Worm (Caenorhabditis elegans) whole organism, L4 larva: ENCODE data around the gene srx-60.

Experiments
- Y105C5A.15 ChIP-seq: fragments of 200-800 bp; sonication (Bioruptor generic); IDR thresholded peaks from 2 replicates; pipeline ENCODE4 v1.3.6; 2022; ENCODE audit warnings: missing genetic modification characterization, missing compliant biosample characterization
- ceh-82 ChIP-seq: sonication (generic microtip); optimal IDR thresholded peaks from 2 replicates; lab custom pipeline; 2017; ENCODE audit warnings: missing biosample characterization, missing genetic modification characterization
- ces-1 ChIP-seq: fragments of 150-350 bp; sonication (generic microtip); optimal IDR thresholded peaks from 4 replicates; lab custom pipeline; 2014; ENCODE audit warnings: missing biosample characterization, missing genetic modification reagents, missing genetic modification characterization
- daf-16 ChIP-seq, 3 experiments: sonication (generic microtip); optimal IDR thresholded peaks; 2 replicates each; lab custom pipeline; 2016 to 2017; ENCODE audit warnings: missing genetic modification characterization in 3 of 3, missing genetic modification reagents in 3 of 3, mild to moderate bottlenecking in 2 of 3, missing compliant biosample characterization in 2 of 3, missing biosample characterization in 1 of 3, moderate library complexity in 1 of 3
- daf-8 ChIP-seq: fragments of 200-800 bp; sonication (Bioruptor generic); IDR thresholded peaks from 2 replicates; pipeline ENCODE4 v1.3.6; 2022; ENCODE audit warnings: missing genetic modification characterization, missing compliant biosample characterization
- dmd-8 ChIP-seq: fragments of 200-800 bp; sonication (Bioruptor generic); IDR thresholded peaks from 2 replicates; pipeline ENCODE4 v1.3.6; 2022; ENCODE audit warnings: missing genetic modification characterization, missing compliant biosample characterization
- lin-39 ChIP-seq: fragments of 150-350 bp; optimal IDR thresholded peaks from 2 replicates; lab custom pipeline; 2014; ENCODE audit warnings: missing biosample characterization, missing genetic modification reagents, missing genetic modification characterization
- nhr-237 ChIP-seq: sonication (generic microtip); optimal IDR thresholded peaks from 2 replicates; lab custom pipeline; 2017; ENCODE audit warnings: missing biosample characterization, missing genetic modification characterization
- nhr-28 ChIP-seq: fragments of 150-350 bp; optimal IDR thresholded peaks from 2 replicates; lab custom pipeline; 2014; ENCODE audit warnings: missing biosample characterization, missing genetic modification characterization
- pqm-1 ChIP-seq: sonication (generic microtip); optimal IDR thresholded peaks from 2 replicates; lab custom pipeline; 2017; ENCODE audit warnings: missing biosample characterization, missing genetic modification characterization
- skn-1 ChIP-seq: fragments of 150-350 bp; optimal IDR thresholded peaks from 2 replicates; lab custom pipeline; 2014; ENCODE audit warnings: missing biosample characterization, missing genetic modification characterization
- zag-1 ChIP-seq: fragments of 150-350 bp; optimal IDR thresholded peaks from 2 replicates; lab custom pipeline; 2014; ENCODE audit warnings: missing biosample characterization, missing genetic modification characterization

DNA sequence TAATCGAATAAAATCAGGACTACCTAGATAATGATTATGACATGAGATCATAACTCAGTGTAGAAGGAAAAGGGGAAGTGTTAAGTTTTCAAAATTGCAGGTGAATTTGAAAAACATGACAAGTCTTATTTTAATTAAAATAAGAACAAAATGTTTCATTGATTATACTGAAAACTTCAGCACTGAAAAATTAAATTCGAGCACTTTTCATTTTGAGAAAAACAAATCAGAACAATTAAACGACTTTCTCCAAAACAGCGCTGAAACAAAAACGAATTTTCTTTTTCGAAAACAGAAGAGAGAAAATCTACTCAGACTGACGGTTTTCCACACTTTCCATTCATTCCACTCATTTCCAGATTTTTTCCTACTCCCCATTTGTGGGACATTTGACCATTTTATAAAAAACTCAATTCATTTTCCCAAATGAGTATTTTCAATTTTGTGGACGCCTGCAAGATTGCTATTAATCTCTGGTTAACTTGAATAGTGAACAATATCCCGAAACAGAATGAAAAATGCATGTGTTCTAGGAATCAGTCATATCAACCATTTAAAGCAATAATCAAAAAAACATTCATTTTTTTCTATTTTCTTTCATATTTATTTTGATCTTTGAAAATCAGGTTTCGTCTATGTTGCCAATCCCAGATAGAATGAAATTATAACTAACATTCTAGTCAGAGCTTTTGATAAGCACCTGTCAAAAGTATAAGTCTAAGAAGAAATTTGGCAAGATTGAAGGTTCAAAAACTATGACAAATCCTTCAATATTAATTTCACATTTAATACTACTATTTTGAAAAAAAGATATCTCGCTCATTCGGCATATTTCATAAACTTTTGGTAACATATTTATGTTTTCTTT lies 48.3 kb upstream of the srx-60 start, which contains the start of the genes srh-231 and srh-275:
- no peak for TF ChIP-seq lin-39 (tag; lab: Kevin White, UChicago)
- TF ChIP-seq Y105C5A.15 (GFP tag; lab: Robert Waterston, UW) = no peak
- TF ChIP-seq nhr-28 (tag; lab: Kevin White, UChicago) = no peak
- no peak for TF ChIP-seq nhr-237 (tag; lab: Kevin White, UChicago)
- no peak for TF ChIP-seq pqm-1
- TF ChIP-seq skn-1 (tag; lab: Kevin White, UChicago) = no peak
- no peak for TF ChIP-seq dmd-8
- TF ChIP-seq daf-8 = no peak
- TF ChIP-seq ces-1 (GFP tag; lab: Kevin White, UChicago) = no peak
- no peak for TF ChIP-seq zag-1
- no peak for TF ChIP-seq ceh-82 (tag; lab: Kevin White, UChicago)
- TF ChIP-seq daf-16 (GFP tag; optimal IDR thresholded peaks at IDR 0.05; lab: Kevin White, UChicago) = no peak
- no peak for TF ChIP-seq daf-16 (tag; optimal IDR thresholded peaks at IDR 0.05; lab: Kevin White, UChicago)
